Worm (Caenorhabditis elegans): ENCODE data around the gene Y45F10B.9.
"Not testable (repeated sequence)": the region's sequence is repeated elsewhere in the genome, so short reads cannot be mapped to it uniquely, and the experiment has no call there.

Y45F10B.9 gene

DNA sequence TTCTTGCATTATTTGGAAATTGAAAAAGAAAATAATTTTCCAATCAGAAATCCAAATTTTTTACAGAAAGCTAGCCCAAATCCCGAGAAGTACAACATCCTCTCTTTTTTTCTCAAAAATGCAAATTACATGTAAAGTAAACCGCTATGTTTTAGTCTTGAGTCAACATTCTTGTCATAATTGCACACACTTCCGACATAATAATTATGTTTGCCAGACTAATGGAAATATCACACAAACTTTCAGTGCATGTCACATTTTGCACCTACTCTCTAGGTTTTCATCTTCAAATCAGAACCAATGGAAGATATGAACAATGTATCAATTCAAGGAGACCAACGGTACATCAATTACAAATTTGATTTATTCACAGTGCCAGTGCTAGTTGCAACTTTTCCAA, 13.1 kb downstream of the Y45F10B.9 start, which contains the start of gene sru-11:
Gene sru-11 (plus strand): TSS at position 301 of the 400 bp plus-strand sequence.
- TF ChIP-seq drap-1 (GFP tag; optimal IDR thresholded peaks at IDR 0.05), result no peak
- no peak for TF ChIP-seq ces-1 (GFP tag; optimal IDR thresholded peaks at IDR 0.05)
- no peak for TF ChIP-seq mls-2 (tag; optimal IDR thresholded peaks at IDR 0.05)
- no peak for TF ChIP-seq mep-1 (tag; optimal IDR thresholded peaks at IDR 0.05)
- TF ChIP-seq hlh-1 (tag; optimal IDR thresholded peaks at IDR 0.05), result no peak
- TF ChIP-seq M03D4.4 (tag; optimal IDR thresholded peaks at IDR 0.05), result no peak
- TF ChIP-seq ham-2 (GFP tag; optimal IDR thresholded peaks at IDR 0.05), result no peak
- TF ChIP-seq elt-3 (tag; optimal IDR thresholded peaks at IDR 0.05), result no peak
- no peak for TF ChIP-seq nhr-2 (tag; optimal IDR thresholded peaks at IDR 0.05)
- no peak for TF ChIP-seq cnd-1 (tag; optimal IDR thresholded peaks at IDR 0.05)
- no peak for TF ChIP-seq nhr-237 (tag; optimal IDR thresholded peaks at IDR 0.05)
- no peak for TF ChIP-seq lin-32 (GFP tag; optimal IDR thresholded peaks at IDR 0.05)

- no peak for TF ChIP-seq ces-1 (GFP tag; optimal IDR thresholded peaks at IDR 0.05)
- TF ChIP-seq unc-120 (tag; optimal IDR thresholded peaks at IDR 0.05; ENCODE audit: poor library complexity, severe bottlenecking), result no peak
- TF ChIP-seq unc-62 (GFP tag; optimal IDR thresholded peaks at IDR 0.05), result no peak
- no peak for TF ChIP-seq M03D4.4 (tag; optimal IDR thresholded peaks at IDR 0.05)
- TF ChIP-seq zip-8 (tag; optimal IDR thresholded peaks at IDR 0.05), result no peak
- TF ChIP-seq pha-4 (tag; optimal IDR thresholded peaks at IDR 0.05), result no peak
- TF ChIP-seq cnd-1 (tag; optimal IDR thresholded peaks at IDR 0.05), result no peak
- TF ChIP-seq nhr-237 (tag; optimal IDR thresholded peaks at IDR 0.05), result no peak
- no peak for TF ChIP-seq lin-13 (tag; optimal IDR thresholded peaks at IDR 0.05)
- TF ChIP-seq sptf-1 (tag; optimal IDR thresholded peaks at IDR 0.05), result no peak
- no peak for TF ChIP-seq nhr-12 (tag; optimal IDR thresholded peaks at IDR 0.05)
These were observed 14.8 kb downstream of the Y45F10B.9 start, which contains the start of gene sru-12 for ce11 chrIV:13582909-13583308. Gene sru-12 (plus strand): TSS chrIV:13583209.

DNA sequence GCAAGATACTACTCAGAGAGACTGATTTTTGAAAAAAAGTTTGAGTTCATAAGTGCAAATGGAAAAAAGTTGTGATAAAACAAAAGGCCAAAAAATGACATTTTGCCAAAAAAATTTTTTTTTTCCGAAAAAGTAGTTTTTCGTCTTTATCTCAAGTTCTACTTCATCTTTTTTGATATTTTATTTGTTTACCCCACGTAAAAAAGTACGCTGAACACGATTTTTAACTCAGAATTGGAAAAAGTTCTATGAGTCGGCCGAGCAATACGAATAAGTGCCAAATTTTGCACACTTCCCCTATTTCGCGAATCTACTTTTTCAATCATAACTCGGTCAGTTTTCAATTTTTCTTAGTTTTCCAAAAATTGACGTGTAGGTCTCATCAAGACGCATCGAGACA, 18.8 kb downstream of the Y45F10B.9 start, which contains the start of gene sru-16:
Gene sru-16 (plus strand): TSS at position 301 of the 400 bp plus-strand sequence.
- not testable (repeated sequence) for TF ChIP-seq lsy-2 (tag; optimal IDR thresholded peaks at IDR 0.05); pha-4 (tag; optimal IDR thresholded peaks at IDR 0.05); ham-2 (GFP tag; optimal IDR thresholded peaks at IDR 0.05)

- TF ChIP-seq bed-3 (GFP tag; optimal IDR thresholded peaks at IDR 0.05); nhr-237 (tag; optimal IDR thresholded peaks at IDR 0.05); nhr-28 (tag; optimal IDR thresholded peaks at IDR 0.05): not testable (repeated sequence)
These were observed 19.5 kb downstream of the Y45F10B.9 start, which contains the start of gene Y45F10B.8 for ce11 chrIV:13578174-13578573. Gene Y45F10B.8 (minus strand): TSS chrIV:13578274.

ce11 chrIV:13575673-13576072, 22.0 kb downstream of the Y45F10B.9 start:
- TF ChIP-seq nhr-237 (tag; optimal IDR thresholded peaks at IDR 0.05) (no peak), elt-1 (tag; optimal IDR thresholded peaks at IDR 0.05; ENCODE audit: borderline replicate concordance, insufficient read depth) (no peak), nhr-12 (tag; optimal IDR thresholded peaks at IDR 0.05) (no peak), flh-1 (GFP tag; optimal IDR thresholded peaks at IDR 0.05) (no peak), tbx-8 (GFP tag; optimal IDR thresholded peaks at IDR 0.05) (no peak), M03D4.4 (tag; optimal IDR thresholded peaks at IDR 0.05) (no peak), elt-3 (tag; optimal IDR thresholded peaks at IDR 0.05) (no peak), ceh-39 (tag; optimal IDR thresholded peaks at IDR 0.05) (no peak), lin-13 (tag; optimal IDR thresholded peaks at IDR 0.05) (no peak), snpc-4 (tag; optimal IDR thresholded peaks at IDR 0.05) (no peak), lsy-2 (tag; optimal IDR thresholded peaks at IDR 0.05) (no peak), pha-4 (tag; optimal IDR thresholded peaks at IDR 0.05) (no peak), lin-32 (GFP tag; optimal IDR thresholded peaks at IDR 0.05) (no peak), unc-62 (GFP tag; optimal IDR thresholded peaks at IDR 0.05) (no peak), mep-1 (tag; optimal IDR thresholded peaks at IDR 0.05) (no peak), drap-1 (GFP tag; optimal IDR thresholded peaks at IDR 0.05) (no peak)

ce11 chrIV:13574733-13575132, 23.0 kb downstream of the Y45F10B.9 start, which contains the start of gene srd-10:
Gene srd-10 (plus strand): TSS chrIV:13575033.
- TF ChIP-seq lin-32 (GFP tag; optimal IDR thresholded peaks at IDR 0.05) (no peak), hlh-1 (tag; optimal IDR thresholded peaks at IDR 0.05) (no peak), lsy-2 (tag; optimal IDR thresholded peaks at IDR 0.05) (no peak), sem-2 (GFP tag; optimal IDR thresholded peaks at IDR 0.05) (no peak), ceh-43 (GFP tag; optimal IDR thresholded peaks at IDR 0.05) (no peak), mep-1 (tag; optimal IDR thresholded peaks at IDR 0.05) (no peak), mab-5 (tag; optimal IDR thresholded peaks at IDR 0.05) (no peak), ces-1 (GFP tag; optimal IDR thresholded peaks at IDR 0.05) (no peak), ceh-39 (tag; optimal IDR thresholded peaks at IDR 0.05) (no peak), unc-39 (tag; optimal IDR thresholded peaks at IDR 0.05) (no peak), nhr-2 (tag; optimal IDR thresholded peaks at IDR 0.05) (no peak), ceh-83 (GFP tag; optimal IDR thresholded peaks at IDR 0.05) (no peak), drap-1 (GFP tag; optimal IDR thresholded peaks at IDR 0.05) (no peak), mls-2 (tag; optimal IDR thresholded peaks at IDR 0.05) (no peak), pha-4 (tag; optimal IDR thresholded peaks at IDR 0.05) (no peak), ham-2 (GFP tag; optimal IDR thresholded peaks at IDR 0.05) (no peak), flh-1 (GFP tag; optimal IDR thresholded peaks at IDR 0.05) (no peak), unc-62 (GFP tag; optimal IDR thresholded peaks at IDR 0.05) (no peak), elt-1 (tag; optimal IDR thresholded peaks at IDR 0.05; ENCODE audit: borderline replicate concordance, insufficient read depth) (no peak), nhr-12 (tag; optimal IDR thresholded peaks at IDR 0.05) (no peak)

Data from whole organism, mixed stage, embryonic.